Fruit fly (Drosophila melanogaster) whole organism, prepupa: ENCODE measurements around the gene RpS29.

Experiments used
- Blimp-1 ChIP-seq: fragments of 200-800 bp; sonication (Bioruptor generic); optimal IDR thresholded peaks from 3 replicates; lab custom pipeline; 2017; ENCODE audit warnings: missing biosample characterization, missing genetic modification characterization, mild to moderate bottlenecking, moderate library complexity, missing genetic modification reagents
- CG10631 ChIP-seq: fragments of 200-800 bp; sonication (Bioruptor generic); optimal IDR thresholded peaks from 2 replicates; lab custom pipeline; 2016; ENCODE audit warnings: missing biosample characterization, missing genetic modification characterization
- CG10669 ChIP-seq: fragments of 200-800 bp; sonication (Bioruptor generic); optimal IDR thresholded peaks from 3 replicates; lab custom pipeline; 2018; ENCODE audit warnings: missing biosample characterization, mild to moderate bottlenecking, missing genetic modification characterization, moderate library complexity
- CG11762 ChIP-seq: fragments of 200-800 bp; sonication (Bioruptor generic); optimal IDR thresholded peaks from 3 replicates; lab custom pipeline; 2016; ENCODE audit warnings: missing biosample characterization, missing genetic modification characterization; ENCODE audit not compliant: insufficient read depth
- CG11902 ChIP-seq: fragments of 200-800 bp; sonication (Bioruptor generic); optimal IDR thresholded peaks from 3 replicates; lab custom pipeline; 2016; ENCODE audit warnings: missing biosample characterization, missing genetic modification characterization
- CG15336 ChIP-seq: fragments of 200-800 bp; sonication (Bioruptor generic); IDR thresholded peaks from 2 replicates; pipeline ENCODE4 v1.3.6; 2022; ENCODE audit warnings: missing biosample characterization, missing genetic modification characterization
- CG1621 ChIP-seq: fragments of 200-800 bp; sonication (Bioruptor generic); optimal IDR thresholded peaks from 3 replicates; lab custom pipeline; 2018; ENCODE audit warnings: missing biosample characterization, mild to moderate bottlenecking, missing genetic modification characterization
- CG16779 ChIP-seq: fragments of 200-800 bp; sonication (Bioruptor generic); optimal IDR thresholded peaks from 3 replicates; lab custom pipeline; 2017; ENCODE audit warnings: missing biosample characterization, mild to moderate bottlenecking, missing genetic modification characterization
- CG3032 ChIP-seq: fragments of 200-800 bp; optimal IDR thresholded peaks from 2 replicates; lab custom pipeline; 2019; ENCODE audit warnings: missing biosample characterization, mild to moderate bottlenecking, missing genetic modification characterization, moderate library complexity
- CG31627 ChIP-seq: fragments of 200-800 bp; sonication (Bioruptor generic); optimal IDR thresholded peaks from 3 replicates; lab custom pipeline; 2016; ENCODE audit warnings: missing biosample characterization, missing genetic modification characterization
- CG32006 ChIP-seq: fragments of 200-800 bp; sonication (Bioruptor generic); optimal IDR thresholded peaks from 3 replicates; lab custom pipeline; 2017; ENCODE audit warnings: missing biosample characterization, mild to moderate bottlenecking, missing genetic modification characterization
- CG34406 ChIP-seq: fragments of 200-800 bp; sonication (Bioruptor generic); optimal IDR thresholded peaks from 3 replicates; lab custom pipeline; 2016; ENCODE audit warnings: missing biosample characterization, missing genetic modification characterization
- CG3919 ChIP-seq: fragments of 200-800 bp; sonication (Bioruptor generic); optimal IDR thresholded peaks from 3 replicates; lab custom pipeline; 2016; ENCODE audit warnings: missing biosample characterization, missing genetic modification characterization
- CG4318 ChIP-seq: fragments of 200-800 bp; sonication (Bioruptor generic); optimal IDR thresholded peaks from 3 replicates; lab custom pipeline; 2017; ENCODE audit warnings: missing biosample characterization, mild to moderate bottlenecking, missing genetic modification characterization
- CG6163 ChIP-seq: fragments of 200-800 bp; sonication (Bioruptor generic); IDR thresholded peaks from 3 replicates; pipeline ENCODE4 v1.3.6; 2022; ENCODE audit warnings: missing biosample characterization, missing genetic modification characterization
- CG6276 ChIP-seq: fragments of 200-800 bp; sonication (Bioruptor generic); optimal IDR thresholded peaks from 2 replicates; lab custom pipeline; 2017; ENCODE audit warnings: missing biosample characterization, mild to moderate bottlenecking, missing genetic modification characterization
- CG6792 ChIP-seq: fragments of 200-800 bp; sonication (Bioruptor generic); optimal IDR thresholded peaks from 3 replicates; lab custom pipeline; 2016; ENCODE audit warnings: missing biosample characterization, missing genetic modification characterization
- CG6808 ChIP-seq: fragments of 200-800 bp; sonication (Bioruptor generic); optimal IDR thresholded peaks from 3 replicates; lab custom pipeline; 2017; ENCODE audit warnings: missing biosample characterization, missing genetic modification characterization, mild to moderate bottlenecking, moderate library complexity, missing genetic modification reagents
- CG6854 ChIP-seq: fragments of 200-800 bp; sonication (Bioruptor generic); optimal IDR thresholded peaks from 2 replicates; lab custom pipeline; 2017; ENCODE audit warnings: missing biosample characterization, mild to moderate bottlenecking, missing genetic modification characterization
- CG7368 ChIP-seq: fragments of 200-800 bp; sonication (Bioruptor generic); optimal IDR thresholded peaks from 3 replicates; lab custom pipeline; 2016; ENCODE audit warnings: missing biosample characterization, missing genetic modification characterization
- CG8119 ChIP-seq: fragments of 200-800 bp; sonication (Bioruptor generic); IDR thresholded peaks from 3 replicates; pipeline ENCODE4 v1.3.6; 2022; ENCODE audit warnings: missing biosample characterization, missing genetic modification characterization
- CG8319 ChIP-seq: fragments of 200-800 bp; sonication (Bioruptor generic); optimal IDR thresholded peaks from 3 replicates; lab custom pipeline; 2016; ENCODE audit warnings: missing biosample characterization, missing genetic modification characterization
- CG8632 ChIP-seq: fragments of 200-800 bp; sonication (Bioruptor generic); optimal IDR thresholded peaks from 3 replicates; lab custom pipeline; 2016; ENCODE audit warnings: missing biosample characterization, missing genetic modification characterization
- CG9139 ChIP-seq: fragments of 200-800 bp; sonication (Bioruptor generic); optimal IDR thresholded peaks from 3 replicates; lab custom pipeline; 2017; ENCODE audit warnings: missing biosample characterization, mild to moderate bottlenecking, missing genetic modification characterization
- Eip75B ChIP-seq: fragments of 200-800 bp; sonication (Bioruptor generic); optimal IDR thresholded peaks from 3 replicates; lab custom pipeline; 2016; ENCODE audit warnings: missing biosample characterization, missing genetic modification characterization
- Eip78C ChIP-seq: fragments of 200-800 bp; sonication (Bioruptor generic); peaks from one replicate; lab custom pipeline; 2016; ENCODE audit warnings: missing biosample characterization, missing genetic modification characterization
- Ets96B ChIP-seq: fragments of 200-800 bp; optimal IDR thresholded peaks from 2 replicates; lab custom pipeline; 2019; ENCODE audit warnings: missing biosample characterization, mild to moderate bottlenecking, missing genetic modification characterization, moderate library complexity
- Hr38 ChIP-seq: sonication (Bioruptor generic); optimal IDR thresholded peaks from 2 replicates; lab custom pipeline; 2016; ENCODE audit warnings: missing biosample characterization, missing genetic modification characterization
- Hr39 ChIP-seq: fragments of 200-800 bp; sonication (Bioruptor generic); optimal IDR thresholded peaks from 2 replicates; lab custom pipeline; 2016; ENCODE audit warnings: missing biosample characterization, missing genetic modification characterization
- Hr4 ChIP-seq: fragments of 200-800 bp; sonication (Bioruptor generic); optimal IDR thresholded peaks from 3 replicates; lab custom pipeline; 2016; ENCODE audit warnings: missing biosample characterization, missing genetic modification characterization
- Lpt ChIP-seq: fragments of 200-800 bp; sonication (Bioruptor generic); optimal IDR thresholded peaks from 3 replicates; lab custom pipeline; 2016; ENCODE audit warnings: missing biosample characterization, missing genetic modification characterization
- Met ChIP-seq: fragments of 200-800 bp; sonication (Bioruptor generic); optimal IDR thresholded peaks from 3 replicates; lab custom pipeline; 2016; ENCODE audit warnings: missing biosample characterization, missing genetic modification characterization
- OdsH ChIP-seq: fragments of 200-800 bp; sonication (Bioruptor generic); optimal IDR thresholded peaks from 3 replicates; lab custom pipeline; 2016; ENCODE audit warnings: missing biosample characterization, missing genetic modification characterization
- Sox102F ChIP-seq: fragments of 200-800 bp; sonication (Bioruptor generic); optimal IDR thresholded peaks from 2 replicates; lab custom pipeline; 2016; ENCODE audit warnings: missing biosample characterization, mild to moderate bottlenecking, missing genetic modification characterization
- Sox14 ChIP-seq: fragments of 200-800 bp; sonication (Bioruptor generic); optimal IDR thresholded peaks from 3 replicates; lab custom pipeline; 2016; ENCODE audit warnings: missing biosample characterization, missing genetic modification characterization
- achi ChIP-seq: fragments of 200-800 bp; sonication (Bioruptor generic); optimal IDR thresholded peaks from 3 replicates; lab custom pipeline; 2016; ENCODE audit warnings: missing biosample characterization, missing genetic modification characterization
- acj6 ChIP-seq: fragments of 200-800 bp; sonication (Bioruptor generic); optimal IDR thresholded peaks from 3 replicates; lab custom pipeline; 2016; ENCODE audit warnings: missing biosample characterization, missing genetic modification characterization
- cyc ChIP-seq: fragments of 200-800 bp; sonication (Bioruptor generic); optimal IDR thresholded peaks from 3 replicates; lab custom pipeline; 2016; ENCODE audit warnings: missing biosample characterization, missing genetic modification characterization
- dsx ChIP-seq: fragments of 200-800 bp; optimal IDR thresholded peaks from 3 replicates; lab custom pipeline; 2019; ENCODE audit warnings: missing biosample characterization, mild to moderate bottlenecking, missing genetic modification characterization, moderate library complexity; ENCODE audit not compliant: poor library complexity, severe bottlenecking
- eg ChIP-seq: fragments of 200-800 bp; sonication (Bioruptor generic); IDR thresholded peaks from 3 replicates; pipeline ENCODE4 v1.3.6; 2022; ENCODE audit warnings: missing biosample characterization, missing genetic modification characterization
- esn ChIP-seq: fragments of 200-800 bp; sonication (Bioruptor generic); optimal IDR thresholded peaks from 2 replicates; lab custom pipeline; 2016; ENCODE audit warnings: missing biosample characterization, mild to moderate bottlenecking, missing genetic modification characterization, moderate library complexity
- fd85E ChIP-seq: fragments of 200-800 bp; sonication (Bioruptor generic); optimal IDR thresholded peaks from 3 replicates; lab custom pipeline; 2016; ENCODE audit warnings: missing biosample characterization, missing genetic modification characterization
- fkh ChIP-seq: fragments of 200-800 bp; sonication (Bioruptor generic); optimal IDR thresholded peaks from 3 replicates; lab custom pipeline; 2017; ENCODE audit warnings: missing biosample characterization, mild to moderate bottlenecking, missing genetic modification characterization, moderate library complexity
- lz ChIP-seq: fragments of 200-800 bp; sonication (Bioruptor generic); optimal IDR thresholded peaks from 3 replicates; lab custom pipeline; 2016; ENCODE audit warnings: missing biosample characterization, missing genetic modification characterization
- net ChIP-seq: fragments of 200-800 bp; sonication (Bioruptor generic); optimal IDR thresholded peaks from 3 replicates; lab custom pipeline; 2016; ENCODE audit warnings: missing biosample characterization, missing genetic modification characterization
- pdm3 ChIP-seq: fragments of 200-800 bp; sonication (Bioruptor generic); optimal IDR thresholded peaks from 3 replicates; lab custom pipeline; 2016; ENCODE audit warnings: missing biosample characterization, missing genetic modification characterization
- salr ChIP-seq, 2 experiments: fragments of 200-800 bp; sonication (Bioruptor generic); optimal IDR thresholded peaks; 3 replicates each; lab custom pipeline; 2016 to 2018; ENCODE audit warnings: missing biosample characterization in 2 of 2, missing genetic modification characterization in 2 of 2, mild to moderate bottlenecking in 1 of 2
- spab ChIP-seq: fragments of 200-800 bp; sonication (Bioruptor generic); optimal IDR thresholded peaks from 2 replicates; lab custom pipeline; 2017; ENCODE audit warnings: missing biosample characterization, mild to moderate bottlenecking, missing genetic modification characterization, missing genetic modification reagents
- ss ChIP-seq, 2 experiments: fragments of 200-800 bp; sonication (Bioruptor generic); optimal IDR thresholded peaks; 2 replicates in 1 of 2; 3 replicates in 1 of 2; lab custom pipeline; 2017 to 2018; ENCODE audit warnings: mild to moderate bottlenecking in 2 of 2, missing biosample characterization in 2 of 2, missing genetic modification characterization in 2 of 2, moderate library complexity in 1 of 2
- svp ChIP-seq: fragments of 200-800 bp; sonication (Bioruptor generic); peaks from one replicate; lab custom pipeline; 2016; ENCODE audit warnings: missing biosample characterization, missing genetic modification characterization
- topi ChIP-seq: fragments of 200-800 bp; sonication (Bioruptor generic); optimal IDR thresholded peaks from 3 replicates; lab custom pipeline; 2016; ENCODE audit warnings: missing biosample characterization, missing genetic modification characterization
- vri ChIP-seq: fragments of 200-800 bp; sonication (Bioruptor generic); optimal IDR thresholded peaks from 3 replicates; lab custom pipeline; 2016; ENCODE audit warnings: missing biosample characterization, mild to moderate bottlenecking, missing genetic modification characterization

RpS29 gene

DNA sequence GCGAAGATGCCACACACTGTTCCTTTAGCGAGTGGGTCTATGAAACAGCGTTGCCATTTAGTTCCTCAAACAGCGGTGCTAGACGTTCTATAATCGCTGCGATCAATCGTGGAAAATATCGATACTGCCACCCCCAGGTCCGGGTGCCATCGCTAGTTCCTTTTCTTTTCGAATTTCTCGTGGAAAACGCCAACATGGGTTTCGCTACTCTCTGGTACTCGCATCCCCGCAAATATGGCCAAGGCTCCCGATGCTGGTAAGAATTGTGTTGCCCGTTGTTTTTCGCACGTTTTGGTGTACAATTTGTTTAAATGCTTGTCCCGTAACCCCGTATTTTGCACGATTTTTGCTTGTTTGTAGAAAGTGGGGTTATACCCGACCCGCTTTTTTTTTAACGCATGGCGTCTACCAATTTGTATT lies at the start of gene RpS29:
TSS of gene RpS29 (plus strand) at position 102 of the 420 bp plus-strand sequence.
- peak; percentile 74 for TF ChIP-seq CG6854 (GFP tag; lab: Kevin White, UChicago)
- peak; percentile 49 for TF ChIP-seq CG7368
- peak; percentile 34 for TF ChIP-seq CG9139 (GFP tag; lab: Kevin White, UChicago)
- peak; percentile 73 for TF ChIP-seq cyc (GFP tag; lab: Kevin White, UChicago)
- peak; percentile 65 for TF ChIP-seq Hr39 (GFP tag; lab: Kevin White, UChicago)
- TF ChIP-seq Lpt (GFP tag; lab: Kevin White, UChicago): no peak
- no peak for TF ChIP-seq fkh
- TF ChIP-seq OdsH (GFP tag; lab: Kevin White, UChicago): peak; percentile 51
- TF ChIP-seq CG31627 (GFP tag; lab: Kevin White, UChicago): peak; percentile 76
- no peak for TF ChIP-seq CG15336 (GFP tag; lab: Robert Waterston, UW)
- TF ChIP-seq CG6163 (GFP tag; lab: Robert Waterston, UW): peak; percentile 53; the same call in 2 of the 3 replicates
- peak; percentile 8 for TF ChIP-seq CG34406 (GFP tag; lab: Kevin White, UChicago)
- TF ChIP-seq CG10669 (GFP tag; lab: Kevin White, UChicago): peak; percentile 10
- TF ChIP-seq Sox14: peak; percentile 62
- peak; percentile 29 for TF ChIP-seq achi (GFP tag; lab: Kevin White, UChicago)
- TF ChIP-seq Hr38: peak; percentile 4
- TF ChIP-seq dsx (GFP tag; lab: Kevin White, UChicago): peak; percentile 5
- no peak for TF ChIP-seq fd85E
- peak; percentile 47 for TF ChIP-seq CG3032 (tag; lab: Kevin White, UChicago)
- peak; percentile 38 to 71 for TF ChIP-seq ss (GFP tag; optimal IDR thresholded peaks at IDR 0.05; lab: Kevin White, UChicago)
- peak; percentile 57 for TF ChIP-seq Eip75B (GFP tag; lab: Kevin White, UChicago)
- peak; percentile 79 for TF ChIP-seq Eip78C (GFP tag; lab: Kevin White, UChicago)
- TF ChIP-seq eg (GFP tag; lab: Robert Waterston, UW): 0 out of 3 replicates have a peak, but pooled peaks have one; percentile 44
- peak; percentile 73 for TF ChIP-seq CG3919 (GFP tag; lab: Kevin White, UChicago)
- peak; percentile 26 for TF ChIP-seq CG11902 (GFP tag; lab: Kevin White, UChicago)
- peak; percentile 32 for TF ChIP-seq vri
- peak; percentile 39 for TF ChIP-seq Blimp-1
- no peak for TF ChIP-seq CG32006 (GFP tag; lab: Kevin White, UChicago)
- TF ChIP-seq pdm3 (GFP tag; lab: Kevin White, UChicago): peak; percentile 55
- TF ChIP-seq Sox102F (GFP tag; lab: Kevin White, UChicago): peak; percentile 50
- no peak for TF ChIP-seq CG8632 (GFP tag; lab: Kevin White, UChicago)
- TF ChIP-seq svp: peak; percentile 67
- TF ChIP-seq CG8119 (GFP tag; lab: Robert Waterston, UW): no peak
- TF ChIP-seq CG1621 (tag; lab: Kevin White, UChicago): peak; percentile 72
- TF ChIP-seq CG8319 (GFP tag; lab: Kevin White, UChicago): no peak
- no peak for TF ChIP-seq CG16779 (tag; lab: Kevin White, UChicago)
- no peak for TF ChIP-seq Met (GFP tag; lab: Kevin White, UChicago)
- no peak for TF ChIP-seq spab
- peak; percentile 38 for TF ChIP-seq CG6792 (GFP tag; lab: Kevin White, UChicago)
- peak; percentile 76 for TF ChIP-seq topi
- peak; percentile 42 for TF ChIP-seq CG6808
- no peak for TF ChIP-seq CG11762 (GFP tag; lab: Kevin White, UChicago)
- peak; percentile 55 for TF ChIP-seq acj6 (GFP tag; lab: Kevin White, UChicago)
- TF ChIP-seq esn (GFP tag; lab: Kevin White, UChicago): peak; percentile 77
- no peak for TF ChIP-seq Ets96B (tag; lab: Kevin White, UChicago)
- TF ChIP-seq lz (GFP tag; lab: Kevin White, UChicago): peak; percentile 70
- TF ChIP-seq salr (GFP tag; optimal IDR thresholded peaks at IDR 0.05; lab: Kevin White, UChicago): peak in 1 of 2 experiments; percentile 58
- peak; percentile 36 for TF ChIP-seq CG10631 (GFP tag; lab: Kevin White, UChicago)
- TF ChIP-seq CG4318 (GFP tag; lab: Kevin White, UChicago): no peak
- peak; percentile 22 for TF ChIP-seq Hr4
- TF ChIP-seq CG6276 (GFP tag; lab: Kevin White, UChicago): no peak
- peak; percentile 34 for TF ChIP-seq net
